ENCODE assay signal across 1 worm cellular context in the genomic region with DNA sequence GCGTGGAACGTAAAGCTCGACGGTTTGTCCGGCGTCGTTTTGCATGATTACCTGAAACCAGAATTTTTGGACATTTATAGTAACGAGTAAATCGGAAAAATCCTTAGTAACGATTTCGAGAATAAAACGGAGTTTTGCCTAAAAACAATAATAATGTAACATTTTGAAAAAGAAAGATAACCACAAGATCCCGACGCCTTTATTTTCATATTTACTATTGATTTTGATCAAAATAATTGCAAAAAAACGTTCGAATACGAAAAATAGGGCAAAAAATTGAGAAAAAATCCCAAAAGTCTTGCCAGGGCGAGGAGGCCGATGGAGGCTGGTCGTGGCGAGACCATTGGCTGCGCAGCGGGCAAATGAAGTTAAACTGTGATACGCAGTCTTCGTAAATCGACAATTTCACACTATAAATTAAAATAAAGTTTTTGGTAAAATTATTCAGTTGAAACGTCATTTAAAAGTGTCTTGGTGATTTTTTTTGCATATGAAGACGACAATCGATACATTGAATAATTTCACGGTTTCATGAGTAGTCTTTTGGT.
TF ChIP-seq lines count a peak whose summit lies in the region.

A gene (minus strand): TSS at position 51 of the 548 bp plus-strand sequence.

TF ChIP-seq in whole organism, L4 larva, 104 proteins besides CTCF, POLR2A, EP300 and RAD21 (continued from another document):
- TF ChIP-seq T20F7.1 (GFP tag; optimal IDR thresholded peaks at IDR 0.05; lab: Kevin White, UChicago), result peak; percentile 78
- TF ChIP-seq ceh-62 (tag; optimal IDR thresholded peaks at IDR 0.05; lab: Kevin White, UChicago), result no peak
- TF ChIP-seq dve-1 (tag; optimal IDR thresholded peaks at IDR 0.05; lab: Kevin White, UChicago; ENCODE audit: insufficient read depth), result peak; percentile 82
- TF ChIP-seq dmd-8 (GFP tag; IDR thresholded peaks at IDR 0.05; lab: Robert Waterston, UW), result no peak
- TF ChIP-seq Y48G9A.11 (GFP tag; IDR thresholded peaks at IDR 0.05; lab: Robert Waterston, UW), result no peak
- TF ChIP-seq nhr-25 (tag; optimal IDR thresholded peaks at IDR 0.05; lab: Kevin White, UChicago; ENCODE audit: borderline replicate concordance, insufficient read depth), result peak; percentile 49
- peak; percentile 81 for TF ChIP-seq hmg-1.1 (GFP tag; IDR thresholded peaks at IDR 0.05; lab: Robert Waterston, UW)
- TF ChIP-seq aha-1 (tag; lab: Kevin White, UChicago), result no peak
- TF ChIP-seq F10B5.3 (tag; optimal IDR thresholded peaks at IDR 0.05; lab: Kevin White, UChicago), result no peak
- TF ChIP-seq nhr-11 (tag; optimal IDR thresholded peaks at IDR 0.05; lab: Kevin White, UChicago), result peak; percentile 91
- no peak for TF ChIP-seq zag-1 (tag; optimal IDR thresholded peaks at IDR 0.05; lab: Kevin White, UChicago)
- TF ChIP-seq spr-1 (tag; optimal IDR thresholded peaks at IDR 0.05; lab: Kevin White, UChicago), result no peak
- no peak for TF ChIP-seq attf-4 (tag; optimal IDR thresholded peaks at IDR 0.05; lab: Kevin White, UChicago)
- no peak for TF ChIP-seq nhr-111 (GFP tag; optimal IDR thresholded peaks at IDR 0.05; lab: Kevin White, UChicago)
- no peak for TF ChIP-seq lin-29 (GFP tag; IDR thresholded peaks at IDR 0.05; lab: Robert Waterston, UW)
- no peak for TF ChIP-seq ZK337.2 (GFP tag; IDR thresholded peaks at IDR 0.05; lab: Robert Waterston, UW)
- no peak for TF ChIP-seq gei-8 (GFP tag; optimal IDR thresholded peaks at IDR 0.05; lab: Kevin White, UChicago)
- TF ChIP-seq jun-1 (tag; optimal IDR thresholded peaks at IDR 0.05; lab: Kevin White, UChicago), result no peak
- TF ChIP-seq fos-1 (tag; optimal IDR thresholded peaks at IDR 0.05; lab: Kevin White, UChicago), result no peak
- no peak for TF ChIP-seq skn-1 (tag; optimal IDR thresholded peaks at IDR 0.05; lab: Kevin White, UChicago)
- TF ChIP-seq daf-19 (GFP tag; conservative IDR thresholded peaks at IDR 0.05; lab: Robert Waterston, UW), result no peak
- peak; percentile 67 for TF ChIP-seq ces-1 (GFP tag; optimal IDR thresholded peaks at IDR 0.05; lab: Kevin White, UChicago)
- TF ChIP-seq nhr-237 (tag; optimal IDR thresholded peaks at IDR 0.05; lab: Kevin White, UChicago), result no peak
- no peak for TF ChIP-seq D1046.2 (GFP tag; IDR thresholded peaks at IDR 0.05; lab: Robert Waterston, UW)
- peak; percentile 67 for TF ChIP-seq rbr-2 (tag; optimal IDR thresholded peaks at IDR 0.05; lab: Kevin White, UChicago)
- no peak for TF ChIP-seq lim-7 (GFP tag; IDR thresholded peaks at IDR 0.05; lab: Robert Waterston, UW)
- no peak for TF ChIP-seq nhr-41 (GFP tag; IDR thresholded peaks at IDR 0.05; lab: Robert Waterston, UW)
- TF ChIP-seq mdl-1 (tag; optimal IDR thresholded peaks at IDR 0.05; lab: Kevin White, UChicago), result peak; percentile 4 to 28
- peak; percentile 77 for TF ChIP-seq nhr-6 (tag; optimal IDR thresholded peaks at IDR 0.05; lab: Kevin White, UChicago)
- no peak for TF ChIP-seq snpc-4 (tag; optimal IDR thresholded peaks at IDR 0.05; lab: Kevin White, UChicago)
- no peak for TF ChIP-seq nhr-10 (tag; optimal IDR thresholded peaks at IDR 0.05; lab: Kevin White, UChicago)
- no peak for TF ChIP-seq spr-3 (GFP tag; optimal IDR thresholded peaks at IDR 0.05; lab: Kevin White, UChicago)
- TF ChIP-seq zip-2 (tag; optimal IDR thresholded peaks at IDR 0.05; lab: Kevin White, UChicago), result no peak
- TF ChIP-seq vab-7 (GFP tag; IDR thresholded peaks at IDR 0.05; lab: Robert Waterston, UW), result no peak
